Worm (Caenorhabditis elegans) whole organism, early embryonic: ENCODE measurements around the gene B0238.15.

Experiments
- F13C5.2 ChIP-seq: sonication (generic microtip); optimal IDR thresholded peaks from 2 replicates; lab custom pipeline; 2017; ENCODE audit warnings: mild to moderate bottlenecking, missing genetic modification characterization, inconsistent platforms, missing compliant biosample characterization
- ama-1 ChIP-seq: fragments of 150-350 bp; optimal IDR thresholded peaks from 2 replicates; lab custom pipeline; 2014
- ceh-13 ChIP-seq: fragments of 200-800 bp; sonication (Bioruptor generic); optimal IDR thresholded peaks from 2 replicates; lab custom pipeline; 2018; ENCODE audit warnings: mild to moderate bottlenecking, missing genetic modification characterization, missing compliant biosample characterization
- flt-1 ChIP-seq: fragments of 200-800 bp; sonication (Bioruptor generic); IDR thresholded peaks from 2 replicates; pipeline ENCODE4 v1.3.6; 2022; ENCODE audit warnings: missing genetic modification characterization, missing compliant biosample characterization
- hmbx-1 ChIP-seq: sonication (generic microtip); optimal IDR thresholded peaks from 2 replicates; lab custom pipeline; 2016; ENCODE audit warnings: mild to moderate bottlenecking, missing genetic modification characterization, missing compliant biosample characterization
- hnd-1 ChIP-seq: sonication (generic microtip); optimal IDR thresholded peaks from 2 replicates; lab custom pipeline; 2016; ENCODE audit warnings: missing genetic modification characterization, missing compliant biosample characterization
- scrt-1 ChIP-seq: fragments of 200-800 bp; sonication (Bioruptor generic); IDR thresholded peaks from 2 replicates; pipeline ENCODE4 v1.3.6; 2022; ENCODE audit warnings: missing genetic modification characterization, missing compliant biosample characterization

ce11 chrV:5243036-5243435 lies 3.0 kb downstream of the B0238.15 start, which contains the start of gene cest-35.1:
- no peak for TF ChIP-seq ama-1 (lab: Kevin White, UChicago)
- no peak for TF ChIP-seq ceh-13
- no peak for TF ChIP-seq hnd-1 (tag; lab: Kevin White, UChicago)
- TF ChIP-seq flt-1 = no peak
- no peak for TF ChIP-seq scrt-1
- no peak for TF ChIP-seq hmbx-1 (tag; lab: Kevin White, UChicago)
- TF ChIP-seq F13C5.2 (tag; lab: Kevin White, UChicago) = no peak
